Fruit fly (Drosophila melanogaster) whole organism, embryonic: ENCODE data around the gene CG4438.
A peak's percentile ranks its signal among the peaks of the same experiment; 100 is the strongest.

Source experiments
- Blimp-1 ChIP-seq: fragments of 200-800 bp; sonication (Bioruptor generic); optimal IDR thresholded peaks from 3 replicates; lab custom pipeline; 2018; ENCODE audit warnings: missing biosample characterization, missing genetic modification characterization, mild to moderate bottlenecking, moderate library complexity, missing genetic modification reagents
- BtbVII ChIP-seq: fragments of 200-800 bp; sonication (Bioruptor generic); optimal IDR thresholded peaks from 3 replicates; lab custom pipeline; 2017; ENCODE audit warnings: missing biosample characterization, mild to moderate bottlenecking, missing genetic modification characterization
- CG10274 ChIP-seq: fragments of 200-800 bp; sonication (Bioruptor generic); optimal IDR thresholded peaks from 3 replicates; lab custom pipeline; 2017; ENCODE audit warnings: missing biosample characterization, mild to moderate bottlenecking, missing genetic modification characterization
- CG12104 ChIP-seq: fragments of 200-800 bp; sonication (Bioruptor generic); optimal IDR thresholded peaks from 3 replicates; lab custom pipeline; 2016; ENCODE audit warnings: missing biosample characterization, missing genetic modification characterization
- CG12219 ChIP-seq: fragments of 200-800 bp; sonication (Bioruptor generic); optimal IDR thresholded peaks from 3 replicates; lab custom pipeline; 2018; ENCODE audit warnings: missing biosample characterization, mild to moderate bottlenecking, missing genetic modification characterization
- CG12942 ChIP-seq: fragments of 200-800 bp; sonication (Bioruptor generic); optimal IDR thresholded peaks from 3 replicates; lab custom pipeline; 2016; ENCODE audit warnings: missing biosample characterization, missing genetic modification characterization
- CG13775 ChIP-seq: fragments of 200-800 bp; sonication (Bioruptor generic); optimal IDR thresholded peaks from 3 replicates; lab custom pipeline; 2017; ENCODE audit warnings: missing biosample characterization, mild to moderate bottlenecking, missing genetic modification characterization
- CG1602 ChIP-seq: fragments of 200-800 bp; sonication (Bioruptor generic); optimal IDR thresholded peaks from 3 replicates; lab custom pipeline; 2016; ENCODE audit warnings: missing biosample characterization, missing genetic modification characterization
- CG17328 ChIP-seq: fragments of 200-800 bp; sonication (Bioruptor generic); IDR thresholded peaks from 2 replicates; pipeline ENCODE4 v1.3.6; 2022; ENCODE audit warnings: missing biosample characterization, missing genetic modification characterization
- CG17568 ChIP-seq: fragments of 200-800 bp; sonication (Bioruptor generic); optimal IDR thresholded peaks from 2 replicates; lab custom pipeline; 2018; ENCODE audit warnings: missing biosample characterization, mild to moderate bottlenecking, missing genetic modification characterization, moderate library complexity
- CG2120 ChIP-seq: fragments of 200-800 bp; sonication (Bioruptor generic); optimal IDR thresholded peaks from 3 replicates; lab custom pipeline; 2016; ENCODE audit warnings: missing biosample characterization, missing genetic modification characterization
- CG31365 ChIP-seq: fragments of 200-800 bp; sonication (Bioruptor generic); optimal IDR thresholded peaks from 2 replicates; lab custom pipeline; 2018; ENCODE audit warnings: missing biosample characterization, mild to moderate bottlenecking, missing genetic modification characterization
- CG3163 ChIP-seq: fragments of 200-800 bp; sonication (Bioruptor generic); optimal IDR thresholded peaks from 3 replicates; lab custom pipeline; 2016; ENCODE audit warnings: missing biosample characterization, missing genetic modification characterization
- CG32767 ChIP-seq: fragments of 200-800 bp; sonication (Bioruptor generic); IDR thresholded peaks from 2 replicates; pipeline ENCODE4 v1.3.6; 2022; ENCODE audit warnings: missing biosample characterization, missing genetic modification characterization
- CG3281 ChIP-seq: fragments of 200-800 bp; sonication (Bioruptor generic); optimal IDR thresholded peaks from 3 replicates; lab custom pipeline; 2017; ENCODE audit warnings: missing biosample characterization, mild to moderate bottlenecking, missing genetic modification characterization
- CG3407 ChIP-seq: fragments of 200-800 bp; sonication (Bioruptor generic); optimal IDR thresholded peaks from 2 replicates; lab custom pipeline; 2018; ENCODE audit warnings: missing biosample characterization, mild to moderate bottlenecking, missing genetic modification characterization
- CG34224 ChIP-seq: fragments of 200-800 bp; sonication (Bioruptor generic); IDR thresholded peaks from 3 replicates; pipeline ENCODE4 v1.3.6; 2022; ENCODE audit warnings: missing biosample characterization, missing genetic modification characterization; ENCODE audit not compliant: partially characterized antibody
- CG42726 ChIP-seq: fragments of 200-800 bp; sonication (Bioruptor generic); IDR thresholded peaks from 2 replicates; pipeline ENCODE4 v1.3.6; 2022; ENCODE audit warnings: missing biosample characterization, missing genetic modification characterization; ENCODE audit not compliant: partially characterized antibody
- CG9932 ChIP-seq: fragments of 200-800 bp; sonication (Bioruptor generic); IDR thresholded peaks from 2 replicates; pipeline ENCODE4 v1.3.6; 2022; ENCODE audit warnings: missing biosample characterization, missing genetic modification characterization
- Doc2 ChIP-seq: fragments of 200-800 bp; sonication (Bioruptor generic); IDR thresholded peaks from 2 replicates; pipeline ENCODE4 v1.3.6; 2022; ENCODE audit warnings: missing biosample characterization, missing genetic modification characterization
- E2f2 ChIP-seq: fragments of 200-800 bp; sonication (Bioruptor generic); IDR thresholded peaks from 2 replicates; pipeline ENCODE4 v1.3.6; 2022; ENCODE audit warnings: missing biosample characterization, missing genetic modification characterization
- Eip74EF ChIP-seq, 2 experiments: fragments of 200-800 bp in 1 of 2; fragments of >200 bp in 1 of 2; sonication (Bioruptor generic) in 1 of 2; optimal IDR thresholded peaks; 2 replicates each; lab custom pipeline; 2017 to 2019; ENCODE audit warnings: missing biosample characterization in 2 of 2, missing genetic modification characterization in 2 of 2, mild to moderate bottlenecking in 1 of 2, moderate library complexity in 1 of 2
- Ets65A ChIP-seq: fragments of 200-800 bp; sonication (Bioruptor generic); peaks from one replicate; lab custom pipeline; 2016; ENCODE audit warnings: missing biosample characterization, missing genetic modification characterization
- HLH3B ChIP-seq: fragments of 200-800 bp; sonication (Bioruptor generic); IDR thresholded peaks from 2 replicates; pipeline ENCODE4 v1.3.6; 2022; ENCODE audit warnings: missing biosample characterization, missing genetic modification characterization
- Hr78 ChIP-seq, 2 experiments: fragments of 200-800 bp in 1 of 2; fragments of >200 bp in 1 of 2; sonication (Bioruptor generic) in 1 of 2; optimal IDR thresholded peaks; 2 replicates each; lab custom pipeline; 2017 to 2019; ENCODE audit warnings: missing biosample characterization in 2 of 2, missing genetic modification characterization in 2 of 2, mild to moderate bottlenecking in 1 of 2, moderate library complexity in 1 of 2
- Max ChIP-seq: fragments of 200-800 bp; sonication (Bioruptor generic); optimal IDR thresholded peaks from 2 replicates; lab custom pipeline; 2016; ENCODE audit warnings: missing biosample characterization, mild to moderate bottlenecking, missing genetic modification characterization
- Mrtf ChIP-seq: fragments of 200-800 bp; sonication (Bioruptor generic); IDR thresholded peaks from 3 replicates; pipeline ENCODE4 v1.3.6; 2022; ENCODE audit warnings: missing biosample characterization, missing genetic modification characterization
- PHDP ChIP-seq: fragments of 200-800 bp; sonication (Bioruptor generic); optimal IDR thresholded peaks from 3 replicates; lab custom pipeline; 2018; ENCODE audit warnings: missing biosample characterization, mild to moderate bottlenecking, missing genetic modification characterization, moderate library complexity
- YL-1 ChIP-seq: fragments of 200-800 bp; sonication (Bioruptor generic); optimal IDR thresholded peaks from 3 replicates; lab custom pipeline; 2017; ENCODE audit warnings: missing biosample characterization, mild to moderate bottlenecking, missing genetic modification characterization
- ac ChIP-seq: fragments of 200-800 bp; sonication (Bioruptor generic); optimal IDR thresholded peaks from 3 replicates; lab custom pipeline; 2017; ENCODE audit warnings: missing biosample characterization, mild to moderate bottlenecking, missing genetic modification characterization
- az2 ChIP-seq: fragments of 200-800 bp; sonication (Bioruptor generic); optimal IDR thresholded peaks from 3 replicates; lab custom pipeline; 2016; ENCODE audit warnings: missing biosample characterization, missing genetic modification characterization
- croc ChIP-seq: fragments of 200-800 bp; sonication (Bioruptor generic); conservative IDR thresholded peaks from 3 replicates; pipeline ENCODE4 v1.3.6; 2022; ENCODE audit warnings: missing biosample characterization, missing genetic modification characterization
- exex ChIP-seq: fragments of 200-800 bp; sonication (Bioruptor generic); optimal IDR thresholded peaks from 4 replicates; lab custom pipeline; 2018; ENCODE audit warnings: missing biosample characterization, mild to moderate bottlenecking, missing genetic modification characterization, moderate library complexity
- gce ChIP-seq: fragments of 200-800 bp; sonication (Bioruptor generic); IDR thresholded peaks from 3 replicates; pipeline ENCODE4 v1.3.6; 2022; ENCODE audit warnings: missing biosample characterization, missing genetic modification characterization
- her ChIP-seq: fragments of 200-800 bp; sonication (Bioruptor generic); optimal IDR thresholded peaks from 2 replicates; lab custom pipeline; 2016; ENCODE audit warnings: missing biosample characterization, missing genetic modification characterization
- knrl ChIP-seq: fragments of 200-800 bp; sonication (Bioruptor generic); IDR thresholded peaks from 3 replicates; pipeline ENCODE4 v1.3.6; 2022; ENCODE audit warnings: missing biosample characterization, missing genetic modification characterization; ENCODE audit not compliant: partially characterized antibody
- onecut ChIP-seq: fragments of 200-800 bp; sonication (Bioruptor generic); IDR thresholded peaks from 2 replicates; pipeline ENCODE4 v1.3.6; 2022; ENCODE audit warnings: missing biosample characterization, missing genetic modification characterization
- psq ChIP-seq: fragments of 200-800 bp; sonication (Bioruptor generic); optimal IDR thresholded peaks from 2 replicates; lab custom pipeline; 2017; ENCODE audit warnings: missing biosample characterization, missing genetic modification characterization
- pzg ChIP-seq: fragments of 200-800 bp; sonication (Bioruptor generic); optimal IDR thresholded peaks from 3 replicates; lab custom pipeline; 2018; ENCODE audit warnings: missing biosample characterization, mild to moderate bottlenecking, missing genetic modification characterization, moderate library complexity
- ranshi ChIP-seq: fragments of 200-800 bp; sonication (Bioruptor generic); IDR thresholded peaks from 2 replicates; pipeline ENCODE4 v1.3.6; 2022; ENCODE audit warnings: missing biosample characterization, missing genetic modification characterization
- repo ChIP-seq: fragments of 200-800 bp; sonication (Bioruptor generic); optimal IDR thresholded peaks from 2 replicates; lab custom pipeline; 2016; ENCODE audit warnings: missing biosample characterization, missing genetic modification characterization
- row ChIP-seq: fragments of 200-800 bp; sonication (Bioruptor generic); IDR thresholded peaks from 3 replicates; pipeline ENCODE4 v1.3.6; 2022; ENCODE audit warnings: missing biosample characterization, missing genetic modification characterization
- schlank ChIP-seq: fragments of 200-800 bp; sonication (Bioruptor generic); optimal IDR thresholded peaks from 2 replicates; lab custom pipeline; 2018; ENCODE audit warnings: missing biosample characterization, mild to moderate bottlenecking, missing genetic modification characterization
- sob ChIP-seq: fragments of 200-800 bp; sonication (Bioruptor generic); IDR thresholded peaks from 2 replicates; pipeline ENCODE4 v1.3.6; 2022; ENCODE audit warnings: missing biosample characterization, missing genetic modification characterization
- stc ChIP-seq: fragments of 200-800 bp; sonication (Bioruptor generic); IDR thresholded peaks from 2 replicates; pipeline ENCODE4 v1.3.6; 2022; ENCODE audit warnings: missing biosample characterization, missing genetic modification characterization
- stwl ChIP-seq: fragments of 200-800 bp; sonication (Bioruptor generic); optimal IDR thresholded peaks from 3 replicates; lab custom pipeline; 2018; ENCODE audit warnings: missing biosample characterization, mild to moderate bottlenecking, missing genetic modification characterization, moderate library complexity
- tx ChIP-seq: fragments of 200-800 bp; sonication (Bioruptor generic); optimal IDR thresholded peaks from 2 replicates; lab custom pipeline; 2016; ENCODE audit warnings: missing biosample characterization, missing genetic modification characterization
- wdn ChIP-seq: fragments of 200-800 bp; sonication (Bioruptor generic); IDR thresholded peaks from 2 replicates; pipeline ENCODE4 v1.3.6; 2022; ENCODE audit warnings: missing biosample characterization, missing genetic modification characterization
- wek ChIP-seq: fragments of 200-800 bp; sonication (Bioruptor generic); optimal IDR thresholded peaks from 3 replicates; lab custom pipeline; 2018; ENCODE audit warnings: missing biosample characterization, mild to moderate bottlenecking, missing genetic modification characterization, moderate library complexity
- zf30C ChIP-seq: fragments of 200-800 bp; sonication (Bioruptor generic); optimal IDR thresholded peaks from 3 replicates; lab custom pipeline; 2018; ENCODE audit warnings: missing biosample characterization, mild to moderate bottlenecking, missing genetic modification characterization
- zfh2 ChIP-seq: fragments of 200-800 bp; sonication (Bioruptor generic); optimal IDR thresholded peaks from 2 replicates; lab custom pipeline; 2016; ENCODE audit warnings: missing biosample characterization, missing genetic modification characterization

CG4438 gene

DNA sequence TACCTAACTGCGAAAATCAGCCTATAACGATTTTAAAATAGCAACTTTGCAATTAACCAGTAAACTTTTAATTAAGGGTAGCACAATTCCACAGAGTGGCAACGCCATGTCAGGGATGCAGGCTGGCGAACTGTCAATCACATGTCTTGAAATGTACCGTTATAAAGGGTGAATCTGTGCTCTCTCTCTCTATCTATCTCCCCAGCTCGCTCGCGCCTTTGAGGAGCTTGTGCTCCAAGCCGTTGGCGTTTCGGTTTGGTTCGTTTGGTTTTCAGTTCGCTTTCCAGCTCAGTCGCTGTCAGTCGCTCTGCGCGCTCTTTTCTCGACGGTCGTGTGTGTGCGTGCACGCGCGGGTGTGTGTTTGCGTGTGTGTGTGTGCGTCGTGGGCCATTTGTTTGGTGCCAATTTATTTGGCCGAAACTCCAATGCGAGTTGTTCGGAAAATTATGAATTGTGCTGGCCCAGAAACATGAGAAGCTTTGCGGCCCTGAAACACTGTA lies 39.5 kb upstream of the CG4438 start, which contains the start of gene numb (continued):
- no peak for TF ChIP-seq CG3407 (GFP tag; lab: Kevin White, UChicago)
- no peak for TF ChIP-seq psq (GFP tag; lab: Kevin White, UChicago)
- no peak for TF ChIP-seq CG9932 (GFP tag; lab: Robert Waterston, UW)
- TF ChIP-seq zf30C = no peak
- TF ChIP-seq Mrtf (GFP tag; lab: Robert Waterston, UW) = no peak
- TF ChIP-seq CG2120 (GFP tag; lab: Kevin White, UChicago) = no peak
- TF ChIP-seq CG3163 (GFP tag; lab: Kevin White, UChicago) = peak; percentile 48
- no peak for TF ChIP-seq wdn (GFP tag; lab: Robert Waterston, UW)
- no peak for TF ChIP-seq repo (GFP tag; lab: Kevin White, UChicago)
- TF ChIP-seq CG32767 (GFP tag; lab: Robert Waterston, UW) = no peak
- TF ChIP-seq CG1602 = no peak
- no peak for TF ChIP-seq Ets65A (GFP tag; lab: Kevin White, UChicago)
- no peak for TF ChIP-seq E2f2 (GFP tag; lab: Robert Waterston, UW)
- no peak for TF ChIP-seq ranshi
- TF ChIP-seq CG34224 (GFP tag; lab: Robert Waterston, UW) = no peak
- 0 out of 3 replicates have a peak, but pooled peaks have one; percentile 28 for TF ChIP-seq gce (GFP tag; lab: Robert Waterston, UW)
- no peak for TF ChIP-seq CG17568 (GFP tag; lab: Kevin White, UChicago)
- TF ChIP-seq Eip74EF (GFP tag; optimal IDR thresholded peaks at IDR 0.05; lab: Kevin White, UChicago) = no peak
- no peak; the same call in 1 of the 2 replicates for TF ChIP-seq CG42726 (GFP tag; lab: Robert Waterston, UW)
- TF ChIP-seq az2 = no peak
- no peak for TF ChIP-seq knrl (GFP tag; lab: Robert Waterston, UW)
- TF ChIP-seq stc (GFP tag; lab: Robert Waterston, UW) = peak; percentile 16; the same call in 1 of the 2 replicates
- no peak for TF ChIP-seq BtbVII
- peak; percentile 43; the same call in 2 of the 3 replicates for TF ChIP-seq row (GFP tag; lab: Robert Waterston, UW)
- no peak for TF ChIP-seq croc
- no peak; the same call in 1 of the 2 replicates for TF ChIP-seq sob (GFP tag; lab: Robert Waterston, UW)
- TF ChIP-seq PHDP = no peak
- no peak for TF ChIP-seq exex (tag; lab: Kevin White, UChicago)
- TF ChIP-seq tx = no peak
- no peak for TF ChIP-seq HLH3B (GFP tag; lab: Robert Waterston, UW)
- no peak for TF ChIP-seq YL-1 (GFP tag; lab: Kevin White, UChicago)
- no peak for TF ChIP-seq CG17328 (GFP tag; lab: Robert Waterston, UW)
- TF ChIP-seq CG12219 (GFP tag; lab: Kevin White, UChicago) = no peak
- no peak for TF ChIP-seq Doc2 (GFP tag; lab: Robert Waterston, UW)
- no peak for TF ChIP-seq CG12942 (GFP tag; lab: Kevin White, UChicago)
- no peak for TF ChIP-seq CG13775
- no peak for TF ChIP-seq her (GFP tag; lab: Kevin White, UChicago)
- TF ChIP-seq CG3281 (GFP tag; lab: Kevin White, UChicago) = no peak
- TF ChIP-seq wek (GFP tag; lab: Kevin White, UChicago) = peak; percentile 60
- no peak for TF ChIP-seq Max (GFP tag; lab: Kevin White, UChicago)
- TF ChIP-seq stwl = peak; percentile 52
- TF ChIP-seq CG31365 (tag; lab: Kevin White, UChicago) = no peak
- no peak for TF ChIP-seq Blimp-1 (GFP tag; lab: Kevin White, UChicago)
- no peak for TF ChIP-seq schlank (tag; lab: Kevin White, UChicago)
- TF ChIP-seq CG10274 (GFP tag; lab: Kevin White, UChicago) = no peak
- peak; percentile 43 for TF ChIP-seq pzg
- TF ChIP-seq CG12104 (GFP tag; lab: Kevin White, UChicago) = no peak
- TF ChIP-seq onecut (GFP tag; lab: Robert Waterston, UW) = peak; percentile 37
- TF ChIP-seq Hr78 (GFP tag; optimal IDR thresholded peaks at IDR 0.05; lab: Kevin White, UChicago) = no peak
- no peak for TF ChIP-seq ac (GFP tag; lab: Kevin White, UChicago)
- TF ChIP-seq zfh2 = no peak
